Fruit fly (Drosophila melanogaster) whole organism, embryonic: ENCODE data around the gene CG7377.
A peak's percentile ranks its signal among the peaks of the same experiment; 100 is the strongest.

ENCODE experiments used
- BEAF-32 ChIP-seq: fragments of 200-800 bp; sonication (Bioruptor generic); optimal IDR thresholded peaks from 3 replicates; lab custom pipeline; 2017; ENCODE audit warnings: missing biosample characterization, missing genetic modification characterization, mild to moderate bottlenecking, moderate library complexity, missing genetic modification reagents
- CG10462 ChIP-seq: fragments of 200-800 bp; sonication (Bioruptor generic); optimal IDR thresholded peaks from 2 replicates; lab custom pipeline; 2016; ENCODE audit warnings: missing biosample characterization, missing genetic modification characterization
- CG11085 ChIP-seq: fragments of 200-800 bp; sonication (Bioruptor generic); IDR thresholded peaks from 2 replicates; pipeline ENCODE4 v1.3.6; 2022; ENCODE audit warnings: missing biosample characterization, missing genetic modification characterization
- CG12155 ChIP-seq: fragments of 200-800 bp; sonication (Bioruptor generic); optimal IDR thresholded peaks from 3 replicates; lab custom pipeline; 2016; ENCODE audit warnings: missing biosample characterization, missing genetic modification characterization
- CG12744 ChIP-seq: fragments of 200-800 bp; sonication (Bioruptor generic); optimal IDR thresholded peaks from 2 replicates; lab custom pipeline; 2016; ENCODE audit warnings: missing biosample characterization, missing genetic modification characterization
- CG13123 ChIP-seq: fragments of 200-800 bp; sonication (Bioruptor generic); optimal IDR thresholded peaks from 2 replicates; lab custom pipeline; 2016; ENCODE audit warnings: missing biosample characterization, missing genetic modification characterization
- CG13296 ChIP-seq: fragments of 200-800 bp; sonication (Bioruptor generic); optimal IDR thresholded peaks from 3 replicates; lab custom pipeline; 2018; ENCODE audit warnings: missing biosample characterization, mild to moderate bottlenecking, missing genetic modification characterization
- CG14441 ChIP-seq: fragments of 200-800 bp; sonication (Bioruptor generic); IDR thresholded peaks from 2 replicates; pipeline ENCODE4 v1.3.6; 2022; ENCODE audit warnings: missing biosample characterization, missing genetic modification characterization
- CG15479 ChIP-seq: fragments of 200-800 bp; sonication (Bioruptor generic); optimal IDR thresholded peaks from 3 replicates; lab custom pipeline; 2019; ENCODE audit warnings: missing biosample characterization, mild to moderate bottlenecking, missing genetic modification characterization, moderate library complexity
- CG17802 ChIP-seq: fragments of 200-800 bp; sonication (Bioruptor generic); optimal IDR thresholded peaks from 2 replicates; lab custom pipeline; 2018; ENCODE audit warnings: missing biosample characterization, mild to moderate bottlenecking, missing genetic modification characterization, moderate library complexity
- CG2120 ChIP-seq: fragments of 200-800 bp; sonication (Bioruptor generic); optimal IDR thresholded peaks from 3 replicates; lab custom pipeline; 2016; ENCODE audit warnings: missing biosample characterization, missing genetic modification characterization
- CG2712 ChIP-seq: fragments of 200-800 bp; optimal IDR thresholded peaks from 3 replicates; lab custom pipeline; 2019; ENCODE audit warnings: missing biosample characterization, mild to moderate bottlenecking, missing genetic modification characterization, moderate library complexity
- CG2889 ChIP-seq: fragments of 200-800 bp; sonication (Bioruptor generic); IDR thresholded peaks from 3 replicates; pipeline ENCODE4 v1.3.6; 2022; ENCODE audit warnings: missing biosample characterization, missing genetic modification characterization
- CG4360 ChIP-seq: fragments of 200-800 bp; sonication (Bioruptor generic); IDR thresholded peaks from 2 replicates; pipeline ENCODE4 v1.3.6; 2022; ENCODE audit warnings: missing biosample characterization, missing genetic modification characterization
- CG4404 ChIP-seq: fragments of 200-800 bp; sonication (Bioruptor generic); IDR thresholded peaks from 2 replicates; pipeline ENCODE4 v1.3.6; 2022; ENCODE audit warnings: missing biosample characterization, missing genetic modification characterization
- CG4730 ChIP-seq: fragments of 200-800 bp; sonication (Bioruptor generic); IDR thresholded peaks from 2 replicates; pipeline ENCODE4 v1.3.6; 2022; ENCODE audit warnings: missing biosample characterization, missing genetic modification characterization
- CG6272 ChIP-seq: fragments of 200-800 bp; sonication (Bioruptor generic); IDR thresholded peaks from 2 replicates; pipeline ENCODE4 v1.3.6; 2022; ENCODE audit warnings: missing biosample characterization, missing genetic modification characterization
- CG7963 ChIP-seq: fragments of 200-800 bp; sonication (Bioruptor generic); IDR thresholded peaks from 3 replicates; pipeline ENCODE4 v1.3.6; 2022; ENCODE audit warnings: missing biosample characterization, missing genetic modification characterization; ENCODE audit not compliant: partially characterized antibody
- CG9727 ChIP-seq: fragments of 200-800 bp; sonication (Bioruptor generic); optimal IDR thresholded peaks from 3 replicates; lab custom pipeline; 2017; ENCODE audit warnings: missing biosample characterization, mild to moderate bottlenecking, missing genetic modification characterization
- CG9932 ChIP-seq: fragments of 200-800 bp; sonication (Bioruptor generic); IDR thresholded peaks from 2 replicates; pipeline ENCODE4 v1.3.6; 2022; ENCODE audit warnings: missing biosample characterization, missing genetic modification characterization
- CoRest ChIP-seq: fragments of 200-800 bp; sonication (Bioruptor generic); optimal IDR thresholded peaks from 3 replicates; lab custom pipeline; 2018; ENCODE audit warnings: missing biosample characterization, mild to moderate bottlenecking, missing genetic modification characterization, moderate library complexity
- Dp ChIP-seq: fragments of 200-800 bp; sonication (Bioruptor generic); optimal IDR thresholded peaks from 2 replicates; lab custom pipeline; 2018; ENCODE audit warnings: missing biosample characterization, mild to moderate bottlenecking, missing genetic modification characterization, moderate library complexity
- Dref ChIP-seq: fragments of 200-800 bp; sonication (Bioruptor generic); IDR thresholded peaks from 2 replicates; pipeline ENCODE4 v1.3.6; 2022; ENCODE audit warnings: missing biosample characterization, missing genetic modification characterization
- Drgx ChIP-seq: fragments of 200-800 bp; sonication (Bioruptor generic); IDR thresholded peaks from 2 replicates; pipeline ENCODE4 v1.3.6; 2022; ENCODE audit warnings: missing biosample characterization, missing genetic modification characterization
- Gug ChIP-seq: fragments of 200-800 bp; sonication (Bioruptor generic); IDR thresholded peaks from 4 replicates; pipeline ENCODE4 v1.3.6; 2022; ENCODE audit warnings: missing biosample characterization, missing genetic modification characterization
- Hr3 ChIP-seq: fragments of 200-800 bp; sonication (Bioruptor generic); optimal IDR thresholded peaks from 3 replicates; lab custom pipeline; 2016; ENCODE audit warnings: missing biosample characterization, missing genetic modification characterization
- MBD-R2 ChIP-seq: fragments of 200-800 bp; sonication (Bioruptor generic); IDR thresholded peaks from 2 replicates; pipeline ENCODE4 v1.3.6; 2022; ENCODE audit warnings: missing biosample characterization, missing genetic modification characterization
- NC2β ChIP-seq: fragments of 200-800 bp; sonication (Bioruptor generic); optimal IDR thresholded peaks from 2 replicates; lab custom pipeline; 2016; ENCODE audit warnings: missing biosample characterization, missing genetic modification characterization
- NFAT ChIP-seq: fragments of 200-800 bp; sonication (Bioruptor generic); IDR thresholded peaks from 2 replicates; pipeline ENCODE4 v1.3.6; 2022; ENCODE audit warnings: missing biosample characterization, missing genetic modification characterization
- Opbp ChIP-seq: fragments of 200-800 bp; sonication (Bioruptor generic); IDR thresholded peaks from 3 replicates; pipeline ENCODE4 v1.3.6; 2022; ENCODE audit warnings: missing biosample characterization, missing genetic modification characterization; ENCODE audit not compliant: partially characterized antibody
- Optix ChIP-seq: fragments of 200-800 bp; sonication (Bioruptor generic); IDR thresholded peaks from 3 replicates; pipeline ENCODE4 v1.3.6; 2022; ENCODE audit warnings: missing biosample characterization, missing genetic modification characterization
- al ChIP-seq: fragments of 200-800 bp; sonication (Bioruptor generic); IDR thresholded peaks from 2 replicates; pipeline ENCODE4 v1.3.6; 2022; ENCODE audit warnings: missing biosample characterization, missing genetic modification characterization
- bowl ChIP-seq: fragments of 200-800 bp; sonication (Bioruptor generic); IDR thresholded peaks from 2 replicates; pipeline ENCODE4 v1.3.6; 2022; ENCODE audit warnings: missing biosample characterization, missing genetic modification characterization
- ci ChIP-seq: fragments of 200-800 bp; sonication (Bioruptor generic); IDR thresholded peaks from 3 replicates; pipeline ENCODE4 v1.3.6; 2022; ENCODE audit warnings: missing biosample characterization, missing genetic modification characterization
- croc ChIP-seq: fragments of 200-800 bp; sonication (Bioruptor generic); conservative IDR thresholded peaks from 3 replicates; pipeline ENCODE4 v1.3.6; 2022; ENCODE audit warnings: missing biosample characterization, missing genetic modification characterization
- dimm ChIP-seq: fragments of 200-800 bp; sonication (Bioruptor generic); IDR thresholded peaks from 2 replicates; pipeline ENCODE4 v1.3.6; 2022; ENCODE audit warnings: missing biosample characterization, missing genetic modification characterization
- emc ChIP-seq: fragments of 200-800 bp; sonication (Bioruptor generic); optimal IDR thresholded peaks from 2 replicates; lab custom pipeline; 2016; ENCODE audit warnings: missing biosample characterization, missing genetic modification characterization
- eyg ChIP-seq: fragments of 200-800 bp; sonication (Bioruptor generic); optimal IDR thresholded peaks from 3 replicates; lab custom pipeline; 2016; ENCODE audit warnings: missing biosample characterization, missing genetic modification characterization
- grn ChIP-seq: fragments of 200-800 bp; sonication (Bioruptor generic); optimal IDR thresholded peaks from 3 replicates; lab custom pipeline; 2017; ENCODE audit warnings: missing biosample characterization, missing genetic modification characterization
- gsb-n ChIP-seq: fragments of 200-800 bp; sonication (Bioruptor generic); optimal IDR thresholded peaks from 3 replicates; lab custom pipeline; 2018; ENCODE audit warnings: missing biosample characterization, mild to moderate bottlenecking, missing genetic modification characterization
- jigr1 ChIP-seq: fragments of 200-800 bp; sonication (Bioruptor generic); IDR thresholded peaks from 3 replicates; pipeline ENCODE4 v1.3.6; 2022; ENCODE audit warnings: missing biosample characterization, missing genetic modification characterization
- nerfin-1 ChIP-seq: fragments of 200-800 bp; sonication (Bioruptor generic); optimal IDR thresholded peaks from 3 replicates; lab custom pipeline; 2019; ENCODE audit warnings: missing biosample characterization, mild to moderate bottlenecking, missing genetic modification characterization, moderate library complexity
- nom ChIP-seq: fragments of 200-800 bp; sonication (Bioruptor generic); optimal IDR thresholded peaks from 2 replicates; lab custom pipeline; 2017; ENCODE audit warnings: missing biosample characterization, missing genetic modification characterization, mild to moderate bottlenecking, moderate library complexity, missing genetic modification reagents
- org-1 ChIP-seq: fragments of 200-800 bp; sonication (Bioruptor generic); optimal IDR thresholded peaks from 2 replicates; lab custom pipeline; 2017; ENCODE audit warnings: missing biosample characterization, missing genetic modification characterization
- pan ChIP-seq, 4 experiments: fragments of >200 bp in 3 of 4; fragments of 200-800 bp in 1 of 4; sonication (Bioruptor generic) in 1 of 4; optimal IDR thresholded peaks in 3 of 4; IDR thresholded peaks in 1 of 4; 2 replicates each; pipeline versions ENCODE4 v1.3.6 to Lab custom; 2017 to 2022; ENCODE audit warnings: missing biosample characterization in 2 of 4, missing genetic modification characterization in 2 of 4, mixed read lengths in 1 of 4
- pb ChIP-seq: fragments of 200-800 bp; sonication (Bioruptor generic); optimal IDR thresholded peaks from 3 replicates; lab custom pipeline; 2016; ENCODE audit warnings: missing biosample characterization, missing genetic modification characterization
- prd ChIP-seq, 3 experiments: fragments of >200 bp in 2 of 3; fragments of 200-800 bp in 1 of 3; sonication (Bioruptor generic) in 1 of 3; optimal IDR thresholded peaks in 2 of 3; IDR thresholded peaks in 1 of 3; 2 replicates in 2 of 3; 3 replicates in 1 of 3; pipeline versions ENCODE4 v1.3.6 to Lab custom; 2017 to 2022; ENCODE audit warnings: missing biosample characterization in 1 of 3, missing genetic modification characterization in 1 of 3
- shn ChIP-seq: fragments of 200-800 bp; sonication (Bioruptor generic); optimal IDR thresholded peaks from 3 replicates; lab custom pipeline; 2016; ENCODE audit warnings: missing biosample characterization, missing genetic modification characterization
- sisA ChIP-seq: fragments of 200-800 bp; sonication (Bioruptor generic); IDR thresholded peaks from 2 replicates; pipeline ENCODE4 v1.3.6; 2022; ENCODE audit warnings: missing biosample characterization, missing genetic modification characterization
- trem ChIP-seq: fragments of 200-800 bp; optimal IDR thresholded peaks from 3 replicates; lab custom pipeline; 2019; ENCODE audit warnings: missing biosample characterization, mild to moderate bottlenecking, missing genetic modification characterization, moderate library complexity

The CG7377 gene

dm6 chr3L:11623245-11623883 lies 33.9 kb downstream of the CG7377 start (continued):
- TF ChIP-seq NFAT (GFP tag; lab: Robert Waterston, UW) (no peak), MBD-R2 (GFP tag; lab: Robert Waterston, UW) (peak; percentile 17; the same call in 1 of the 2 replicates), CG17802 (tag; lab: Kevin White, UChicago) (no peak), CG4404 (GFP tag; lab: Robert Waterston, UW) (no peak), grn (GFP tag; lab: Kevin White, UChicago) (no peak), CG7963 (GFP tag; lab: Robert Waterston, UW) (no peak), eyg (GFP tag; lab: Kevin White, UChicago) (no peak), Dp (peak; percentile 18), Dref (GFP tag; lab: Robert Waterston, UW) (no peak), nom (peak; percentile 68), CG15479 (no peak), sisA (no peak), Hr3 (GFP tag; lab: Kevin White, UChicago) (no peak), shn (GFP tag; lab: Kevin White, UChicago) (no peak), al (no peak), CG9727 (GFP tag; lab: Kevin White, UChicago) (no peak), CG4360 (GFP tag; lab: Robert Waterston, UW) (no peak), CG2120 (no peak), NC2β (GFP tag; lab: Kevin White, UChicago) (no peak), nerfin-1 (tag; lab: Kevin White, UChicago) (no peak), CG2712 (tag; lab: Kevin White, UChicago) (no peak), Optix (GFP tag; lab: Robert Waterston, UW) (no peak), CG6272 (GFP tag; lab: Robert Waterston, UW) (no peak), pan (optimal IDR thresholded peaks at IDR 0.05; lab: Kevin White, UChicago) (no peak), pan (GFP tag; optimal IDR thresholded peaks at IDR 0.05 in 1 of 2, IDR thresholded peaks at IDR 0.05 in 1 of 2) (no peak), CG11085 (GFP tag; lab: Robert Waterston, UW) (no peak), CG4730 (GFP tag; lab: Robert Waterston, UW) (no peak), trem (tag; lab: Kevin White, UChicago) (no peak), croc (GFP tag; lab: Robert Waterston, UW) (no peak), jigr1 (GFP tag; lab: Robert Waterston, UW) (no peak), Gug (GFP tag; lab: Robert Waterston, UW) (no peak), dimm (GFP tag; lab: Robert Waterston, UW) (no peak), bowl (GFP tag; lab: Robert Waterston, UW) (no peak), prd (optimal IDR thresholded peaks at IDR 0.05; lab: Kevin White, UChicago) (no peak), prd (GFP tag; IDR thresholded peaks at IDR 0.05; lab: Robert Waterston, UW) (no peak), CG14441 (GFP tag; lab: Robert Waterston, UW) (0 out of 2 replicates have a peak, but pooled peaks have one; percentile 5), CG12155 (GFP tag; lab: Kevin White, UChicago) (no peak), Opbp (GFP tag; lab: Robert Waterston, UW) (no peak), Drgx (GFP tag; lab: Robert Waterston, UW) (0 out of 2 replicates have a peak, but pooled peaks have one; percentile 23), gsb-n (tag; lab: Kevin White, UChicago) (no peak), CG12744 (GFP tag; lab: Kevin White, UChicago) (no peak), BEAF-32 (GFP tag; lab: Kevin White, UChicago) (peak; percentile 17), ci (GFP tag; lab: Robert Waterston, UW) (no peak), emc (GFP tag; lab: Kevin White, UChicago) (no peak), CG13123 (GFP tag; lab: Kevin White, UChicago) (no peak), CG10462 (GFP tag; lab: Kevin White, UChicago) (no peak), pb (GFP tag; lab: Kevin White, UChicago) (no peak), CG13296 (GFP tag; lab: Kevin White, UChicago) (peak; percentile 5), CoRest (tag; lab: Kevin White, UChicago) (no peak), CG9932 (GFP tag; lab: Robert Waterston, UW) (no peak), org-1 (GFP tag; lab: Kevin White, UChicago) (no peak), CG2889 (GFP tag; lab: Robert Waterston, UW) (no peak)
